Fruit fly (Drosophila melanogaster): ENCODE results near the gene OtopLb.

DNA sequence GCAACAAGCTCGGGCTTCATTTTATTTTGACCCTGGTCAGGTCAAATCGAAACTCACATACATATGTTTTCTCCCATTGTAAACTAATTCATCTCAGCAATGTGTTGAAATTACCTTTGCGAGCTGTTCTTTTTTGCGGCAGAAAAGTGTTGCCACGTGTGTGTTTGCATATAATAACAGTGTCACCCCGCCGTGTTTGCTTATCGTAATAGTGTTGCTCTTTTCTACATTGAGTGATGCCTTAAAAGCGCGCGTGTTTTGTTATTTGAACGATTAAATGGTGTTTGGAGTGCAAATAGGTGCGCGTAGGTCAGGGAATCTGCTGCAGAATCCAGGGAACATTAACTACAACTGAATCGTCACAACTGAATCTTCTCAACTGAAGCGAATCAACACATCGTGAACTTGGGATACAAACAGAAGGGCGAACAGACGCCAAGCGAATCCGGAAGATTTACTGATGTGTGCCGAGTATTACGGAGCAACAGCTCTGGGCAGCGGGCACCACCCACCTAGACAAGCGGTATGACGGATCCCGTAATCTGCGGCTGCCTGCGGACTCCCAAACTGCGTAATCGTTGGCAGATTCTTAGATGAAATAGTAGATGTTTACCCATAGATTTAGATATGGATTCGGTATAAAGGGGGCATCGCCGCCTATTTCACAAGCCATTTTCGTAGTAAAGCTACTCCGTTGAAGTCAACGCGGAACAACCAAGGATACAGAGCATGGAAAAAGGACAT lies 28.4 kb upstream of the OtopLb start, which contains the start of gene CG15406:
- TF ChIP-seq Rel (GFP tag; optimal IDR thresholded peaks at IDR 0.05) (no peak), Rel (tag; optimal IDR thresholded peaks at IDR 0.05) (no peak), GATAd (GFP tag; optimal IDR thresholded peaks at IDR 0.05) (no peak), N (GFP tag; optimal IDR thresholded peaks at IDR 0.05) (no peak), Abd-B (GFP tag; optimal IDR thresholded peaks at IDR 0.05) (no peak), brk (GFP tag; optimal IDR thresholded peaks at IDR 0.05) (no peak), pan (optimal IDR thresholded peaks at IDR 0.05) (no peak), br (GFP tag; optimal IDR thresholded peaks at IDR 0.05) (no peak), tai (GFP tag; optimal IDR thresholded peaks at IDR 0.05) (no peak), CG32264 (GFP tag; optimal IDR thresholded peaks at IDR 0.05) (no peak), Dfd (GFP tag; optimal IDR thresholded peaks at IDR 0.05) (no peak), h (GFP tag; optimal IDR thresholded peaks at IDR 0.05) (no peak), jim (GFP tag; optimal IDR thresholded peaks at IDR 0.05) (no peak), psq (GFP tag; optimal IDR thresholded peaks at IDR 0.05) (no peak), Hr78 (GFP tag; optimal IDR thresholded peaks at IDR 0.05) (no peak)

Data from whole organism, wandering third instar larva.